Worm (Caenorhabditis elegans) whole organism, L2 larva: ENCODE measurements around the gene T25B9.4.
A peak's percentile ranks its signal among the peaks of the same experiment; 100 is the strongest.

Experiments
- C34F6.9 ChIP-seq: fragments of 150-350 bp; optimal IDR thresholded peaks from 2 replicates; lab custom pipeline; 2014; ENCODE audit warnings: missing biosample characterization, missing genetic modification characterization
- F13H6.1 ChIP-seq: sonication (generic microtip); optimal IDR thresholded peaks from 2 replicates; lab custom pipeline; 2016; ENCODE audit warnings: missing genetic modification characterization, missing compliant biosample characterization
- R02D3.7 ChIP-seq: fragments of 150-350 bp; optimal IDR thresholded peaks from 2 replicates; lab custom pipeline; 2014; ENCODE audit warnings: missing biosample characterization, missing genetic modification characterization
- Y55F3AM.14 ChIP-seq: fragments of 200-800 bp; sonication (Bioruptor generic); optimal IDR thresholded peaks from 2 replicates; lab custom pipeline; 2018; ENCODE audit warnings: mild to moderate bottlenecking, missing genetic modification characterization, missing compliant biosample characterization
- ZK546.5 ChIP-seq: sonication (generic microtip); optimal IDR thresholded peaks from 2 replicates; lab custom pipeline; 2017; ENCODE audit warnings: missing biosample characterization, missing genetic modification characterization
- alr-1 ChIP-seq: fragments of 150-350 bp; optimal IDR thresholded peaks from 2 replicates; lab custom pipeline; 2014; ENCODE audit warnings: missing biosample characterization, missing genetic modification characterization
- aly-2 ChIP-seq: fragments of 150-350 bp; optimal IDR thresholded peaks from 2 replicates; lab custom pipeline; 2014; ENCODE audit warnings: missing biosample characterization, missing genetic modification characterization
- blmp-1 ChIP-seq: sonication (generic microtip); optimal IDR thresholded peaks from 2 replicates; lab custom pipeline; 2017; ENCODE audit warnings: missing genetic modification characterization, mild to moderate bottlenecking, missing compliant biosample characterization, antibody characterized with exemption, moderate library complexity; ENCODE audit not compliant: insufficient read depth
- ceh-16 ChIP-seq: fragments of 150-350 bp; optimal IDR thresholded peaks from 2 replicates; lab custom pipeline; 2014; ENCODE audit warnings: missing biosample characterization, missing genetic modification characterization
- ceh-82 ChIP-seq: fragments of 150-350 bp; optimal IDR thresholded peaks from 2 replicates; lab custom pipeline; 2014; ENCODE audit warnings: missing biosample characterization, missing genetic modification characterization
- crh-2 ChIP-seq: sonication (generic microtip); optimal IDR thresholded peaks from 2 replicates; lab custom pipeline; 2017; ENCODE audit warnings: missing biosample characterization, missing genetic modification characterization
- dmd-4 ChIP-seq: sonication (generic microtip); optimal IDR thresholded peaks from 2 replicates; lab custom pipeline; 2017; ENCODE audit warnings: missing biosample characterization, missing genetic modification characterization
- egl-27 ChIP-seq: sonication (generic microtip); optimal IDR thresholded peaks from 3 replicates; lab custom pipeline; 2017; ENCODE audit warnings: missing biosample characterization, missing genetic modification reagents, missing genetic modification characterization
- elt-1 ChIP-seq: fragments of 150-350 bp; optimal IDR thresholded peaks from 2 replicates; lab custom pipeline; 2014; ENCODE audit warnings: missing biosample characterization, missing genetic modification characterization
- fos-1 ChIP-seq: fragments of 150-350 bp; optimal IDR thresholded peaks from 2 replicates; lab custom pipeline; 2014; ENCODE audit warnings: missing biosample characterization, missing genetic modification characterization
- gmeb-1 ChIP-seq: fragments of 150-350 bp; optimal IDR thresholded peaks from 2 replicates; lab custom pipeline; 2014; ENCODE audit warnings: missing biosample characterization, missing genetic modification characterization
- lin-11 ChIP-seq: fragments of 150-350 bp; sonication (generic microtip); optimal IDR thresholded peaks from 2 replicates; lab custom pipeline; 2014; ENCODE audit warnings: missing biosample characterization, missing genetic modification characterization, inconsistent platforms, mixed read lengths
- lin-13 ChIP-seq: fragments of 150-350 bp; optimal IDR thresholded peaks from 2 replicates; lab custom pipeline; 2014; ENCODE audit warnings: missing biosample characterization, missing genetic modification reagents, missing genetic modification characterization
- lin-39 ChIP-seq: fragments of 150-350 bp; optimal IDR thresholded peaks from 2 replicates; lab custom pipeline; 2014; ENCODE audit warnings: missing biosample characterization, missing genetic modification reagents, missing genetic modification characterization
- lsy-2 ChIP-seq, 2 experiments: fragments of 150-350 bp in 1 of 2; sonication (generic microtip) in 1 of 2; optimal IDR thresholded peaks; 2 replicates each; lab custom pipeline; 2014 to 2017; ENCODE audit warnings: missing biosample characterization in 2 of 2, missing genetic modification characterization in 2 of 2
- mab-5 ChIP-seq: fragments of 150-350 bp; optimal IDR thresholded peaks from 2 replicates; lab custom pipeline; 2014; ENCODE audit warnings: missing biosample characterization, missing genetic modification characterization
- mbf-1 ChIP-seq: sonication (generic microtip); optimal IDR thresholded peaks from 2 replicates; lab custom pipeline; 2017; ENCODE audit warnings: missing biosample characterization, missing genetic modification characterization
- mdl-1 ChIP-seq, 2 experiments: fragments of 150-350 bp in 1 of 2; sonication (generic microtip) in 1 of 2; optimal IDR thresholded peaks; 2 replicates each; lab custom pipeline; 2017; ENCODE audit warnings: missing biosample characterization in 2 of 2, missing genetic modification characterization in 2 of 2
- nhr-10 ChIP-seq: sonication (generic microtip); optimal IDR thresholded peaks from 2 replicates; lab custom pipeline; 2017; ENCODE audit warnings: missing biosample characterization, missing genetic modification characterization
- nhr-11 ChIP-seq: fragments of 150-350 bp; optimal IDR thresholded peaks from 2 replicates; lab custom pipeline; 2014; ENCODE audit warnings: missing biosample characterization, missing genetic modification characterization
- nhr-12 ChIP-seq: fragments of 150-350 bp; optimal IDR thresholded peaks from 2 replicates; lab custom pipeline; 2014; ENCODE audit warnings: missing biosample characterization, missing genetic modification characterization
- nhr-129 ChIP-seq: fragments of 150-350 bp; optimal IDR thresholded peaks from 2 replicates; lab custom pipeline; 2014; ENCODE audit warnings: missing biosample characterization, missing genetic modification characterization
- nhr-21 ChIP-seq: fragments of 150-350 bp; optimal IDR thresholded peaks from 2 replicates; lab custom pipeline; 2014; ENCODE audit warnings: missing biosample characterization, missing genetic modification characterization
- nhr-23 ChIP-seq: fragments of 150-350 bp; optimal IDR thresholded peaks from 2 replicates; lab custom pipeline; 2014; ENCODE audit warnings: missing biosample characterization, missing genetic modification reagents, missing genetic modification characterization
- nhr-237 ChIP-seq: fragments of 150-350 bp; optimal IDR thresholded peaks from 2 replicates; lab custom pipeline; 2014; ENCODE audit warnings: missing biosample characterization, missing genetic modification characterization
- nhr-25 ChIP-seq: fragments of 150-350 bp; sonication (generic microtip); optimal IDR thresholded peaks from 3 replicates; lab custom pipeline; 2014; ENCODE audit warnings: missing biosample characterization, missing genetic modification characterization
- nhr-77 ChIP-seq: fragments of 150-350 bp; optimal IDR thresholded peaks from 2 replicates; lab custom pipeline; 2014; ENCODE audit warnings: missing biosample characterization, missing genetic modification characterization
- peb-1 ChIP-seq: fragments of 150-350 bp; optimal IDR thresholded peaks from 2 replicates; lab custom pipeline; 2014; ENCODE audit warnings: missing biosample characterization, missing genetic modification characterization
- sem-4 ChIP-seq: fragments of 150-350 bp; optimal IDR thresholded peaks from 2 replicates; lab custom pipeline; 2014; ENCODE audit warnings: missing biosample characterization, missing genetic modification reagents, missing genetic modification characterization
- sma-3 ChIP-seq: sonication (generic microtip); optimal IDR thresholded peaks from 2 replicates; lab custom pipeline; 2016; ENCODE audit warnings: missing genetic modification reagents, missing genetic modification characterization, missing compliant biosample characterization
- sma-9 ChIP-seq, 2 experiments: fragments of 150-350 bp in 1 of 2; sonication (generic microtip) in 1 of 2; optimal IDR thresholded peaks; 2 replicates each; lab custom pipeline; 2014 to 2016; ENCODE audit warnings: missing genetic modification characterization in 2 of 2, mild to moderate bottlenecking in 1 of 2, missing biosample characterization in 1 of 2, missing compliant biosample characterization in 1 of 2, missing genetic modification reagents in 1 of 2, moderate library complexity in 1 of 2
- snpc-4 ChIP-seq: fragments of 150-350 bp; optimal IDR thresholded peaks from 2 replicates; lab custom pipeline; 2014; ENCODE audit warnings: missing biosample characterization, missing genetic modification characterization
- unc-55 ChIP-seq: fragments of 150-350 bp; sonication (generic microtip); optimal IDR thresholded peaks from 3 replicates; lab custom pipeline; 2014; ENCODE audit warnings: missing biosample characterization, missing genetic modification reagents, missing genetic modification characterization
- unc-62 ChIP-seq: fragments of 150-350 bp; optimal IDR thresholded peaks from 2 replicates; lab custom pipeline; 2014; ENCODE audit warnings: missing biosample characterization, missing genetic modification reagents, missing genetic modification characterization
- zag-1 ChIP-seq: fragments of 150-350 bp; optimal IDR thresholded peaks from 2 replicates; lab custom pipeline; 2014; ENCODE audit warnings: missing biosample characterization, missing genetic modification characterization
- ztf-1 ChIP-seq: fragments of 200-800 bp; sonication (Bioruptor generic); conservative IDR thresholded peaks from 2 replicates; pipeline ENCODE4 v1.3.6; 2022; ENCODE audit warnings: missing genetic modification characterization, missing compliant biosample characterization
- ztf-11 ChIP-seq: sonication (generic microtip); optimal IDR thresholded peaks from 2 replicates; lab custom pipeline; 2017; ENCODE audit warnings: missing biosample characterization, missing genetic modification characterization
- ztf-4 ChIP-seq: fragments of 150-350 bp; optimal IDR thresholded peaks from 2 replicates; lab custom pipeline; 2014; ENCODE audit warnings: missing biosample characterization, missing genetic modification characterization

T25B9.4 gene

ce11 chrIV:10795678-10796077, 38.2 kb upstream of the T25B9.4 start:
- TF ChIP-seq nhr-129 (tag; lab: Kevin White, UChicago) (peak; percentile 8), crh-2 (peak; percentile 45), nhr-25 (tag; lab: Kevin White, UChicago) (no peak)

- TF ChIP-seq nhr-25 (tag; lab: Kevin White, UChicago) (peak; percentile 31), blmp-1 (tag; lab: Kevin White, UChicago) (no peak), ztf-11 (tag; lab: Kevin White, UChicago) (no peak)
Measured at ce11 chrIV:10790353-10790752, 32.8 kb upstream of the T25B9.4 start, which contains the start of gene pept-2. Gene pept-2 (plus strand): TSS chrIV:10790653.

ce11 chrIV:10786731-10787130, 29.2 kb upstream of the T25B9.4 start, which contains the start of gene srd-7:
Gene srd-7 (minus strand): TSS chrIV:10786831.
- TF ChIP-seq dmd-4, result no peak
- no peak for TF ChIP-seq zag-1
- TF ChIP-seq aly-2, result no peak
- no peak for TF ChIP-seq nhr-23 (tag; lab: Kevin White, UChicago)
- no peak for TF ChIP-seq ztf-1 (GFP tag; lab: Robert Waterston, UW)
- TF ChIP-seq nhr-21 (tag; lab: Kevin White, UChicago), result no peak
- TF ChIP-seq mdl-1 (tag; optimal IDR thresholded peaks at IDR 0.05; lab: Kevin White, UChicago), result no peak
- TF ChIP-seq nhr-11, result no peak
- no peak for TF ChIP-seq ceh-82
- no peak for TF ChIP-seq unc-62 (GFP tag; lab: Kevin White, UChicago)
- TF ChIP-seq mab-5 (tag; lab: Kevin White, UChicago), result no peak
- TF ChIP-seq, all 48 proteins: peak for 0

- TF ChIP-seq sem-4 (tag; lab: Kevin White, UChicago) (no peak), C34F6.9 (tag; lab: Kevin White, UChicago) (no peak), crh-2 (peak; percentile 54), fos-1 (tag; lab: Kevin White, UChicago) (peak; percentile 27), blmp-1 (tag; lab: Kevin White, UChicago) (peak; percentile 70), nhr-11 (no peak), nhr-129 (tag; lab: Kevin White, UChicago) (peak; percentile 8), lsy-2 (tag; optimal IDR thresholded peaks at IDR 0.05; lab: Kevin White, UChicago) (no peak), ceh-82 (no peak), nhr-21 (tag; lab: Kevin White, UChicago) (peak; percentile 83), dmd-4 (no peak), elt-1 (tag; lab: Kevin White, UChicago) (no peak), nhr-25 (tag; lab: Kevin White, UChicago) (peak; percentile 75), lin-11 (tag; lab: Kevin White, UChicago) (no peak), mab-5 (tag; lab: Kevin White, UChicago) (no peak), nhr-23 (tag; lab: Kevin White, UChicago) (no peak), gmeb-1 (tag; lab: Kevin White, UChicago) (no peak), snpc-4 (tag; lab: Kevin White, UChicago) (no peak), F13H6.1 (no peak), unc-62 (GFP tag; lab: Kevin White, UChicago) (no peak), nhr-237 (tag; lab: Kevin White, UChicago) (no peak), unc-55 (GFP tag; lab: Kevin White, UChicago) (no peak), sma-3 (GFP tag; lab: Kevin White, UChicago) (peak; percentile 31), nhr-12 (no peak), nhr-77 (tag; lab: Kevin White, UChicago) (no peak), ztf-4 (tag; lab: Kevin White, UChicago) (no peak), ceh-16 (tag; lab: Kevin White, UChicago) (no peak), ztf-11 (tag; lab: Kevin White, UChicago) (no peak), peb-1 (no peak), ZK546.5 (tag; lab: Kevin White, UChicago) (no peak), egl-27 (tag; lab: Kevin White, UChicago) (peak; percentile 4), mbf-1 (tag; lab: Kevin White, UChicago) (no peak), R02D3.7 (tag; lab: Kevin White, UChicago) (no peak), nhr-10 (tag; lab: Kevin White, UChicago) (no peak), lin-13 (no peak), sma-9 (GFP tag; optimal IDR thresholded peaks at IDR 0.05; lab: Kevin White, UChicago) (peak; percentile 93), sma-9 (tag; optimal IDR thresholded peaks at IDR 0.05; lab: Kevin White, UChicago) (no peak), alr-1 (tag; lab: Kevin White, UChicago) (no peak), Y55F3AM.14 (no peak), ztf-1 (GFP tag; lab: Robert Waterston, UW) (no peak), lin-39 (no peak)
- TF ChIP-seq, all 48 proteins: peak for 9
Measured at ce11 chrIV:10784085-10784484, 26.6 kb upstream of the T25B9.4 start.
